Worm (Caenorhabditis elegans): ENCODE data around the gene C25F9.8.

DNA sequence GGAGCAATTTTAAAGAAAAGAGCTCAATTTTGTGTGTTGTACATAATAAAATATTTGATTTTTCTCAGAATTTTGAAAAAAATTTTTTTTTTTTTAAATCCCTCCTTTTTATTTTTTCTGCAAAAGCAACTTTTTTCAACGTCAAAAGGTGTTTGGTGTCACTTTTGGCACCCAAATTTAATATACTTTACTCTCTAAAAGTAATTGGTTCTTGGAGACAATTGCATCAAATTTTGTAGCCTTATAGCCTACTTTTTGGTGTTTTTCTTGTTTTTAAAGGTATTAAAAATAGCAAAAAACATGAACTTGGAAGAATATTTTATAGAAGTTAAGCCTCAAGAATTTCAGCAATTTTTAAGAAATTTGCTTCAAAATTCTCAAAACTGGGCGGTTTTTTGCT is 13.9 kb upstream of the C25F9.8 start, which contains the start of gene srw-84:
- TF ChIP-seq ama-1 (optimal IDR thresholded peaks at IDR 0.05) (no peak), tbx-11 (GFP tag; IDR thresholded peaks at IDR 0.05) (no peak), ceh-13 (GFP tag; optimal IDR thresholded peaks at IDR 0.05) (no peak), tra-4 (tag; optimal IDR thresholded peaks at IDR 0.05) (no peak), tbx-37 (GFP tag; conservative IDR thresholded peaks at IDR 0.05) (no peak), ceh-36 (tag; optimal IDR thresholded peaks at IDR 0.05) (no peak), B0310.2 (tag; optimal IDR thresholded peaks at IDR 0.05) (no peak), hmg-4 (GFP tag; optimal IDR thresholded peaks at IDR 0.05) (no peak), hmbx-1 (tag; optimal IDR thresholded peaks at IDR 0.05) (no peak), ets-7 (tag; optimal IDR thresholded peaks at IDR 0.05) (no peak), sea-1 (GFP tag; conservative IDR thresholded peaks at IDR 0.05) (no peak)

All from whole organism, early embryonic.